Worm (Caenorhabditis elegans) whole organism, L4/young adult: ENCODE data around the gene srh-123.

Experiments
- W03F9.2 ChIP-seq: fragments of 150-350 bp; optimal IDR thresholded peaks from 2 replicates; lab custom pipeline; 2014; ENCODE audit warnings: missing biosample characterization, missing genetic modification characterization
- dao-5 ChIP-seq: sonication (generic microtip); optimal IDR thresholded peaks from 2 replicates; lab custom pipeline; 2016; ENCODE audit warnings: missing genotype, missing genetic modification characterization, moderate library complexity, missing compliant biosample characterization
- him-1 ChIP-seq: sonication (generic microtip); optimal IDR thresholded peaks from 2 replicates; lab custom pipeline; 2016; ENCODE audit warnings: missing genotype, missing genetic modification reagents, missing genetic modification characterization, missing compliant biosample characterization

ce11 chrV:17520735-17521134 is 46.9 kb downstream of the srh-123 start, which contains the start of gene fbxa-136:
- no peak for TF ChIP-seq W03F9.2 (tag; lab: Kevin White, UChicago)
- no peak for TF ChIP-seq him-1 (tag; lab: Kevin White, UChicago)
- TF ChIP-seq dao-5 (tag; lab: Kevin White, UChicago): no peak
